Worm (Caenorhabditis elegans) whole organism, L2 larva: ENCODE measurements around the gene Y32B12C.1.

Experiments
- aly-2 ChIP-seq: fragments of 150-350 bp; optimal IDR thresholded peaks from 2 replicates; lab custom pipeline; 2014; ENCODE audit warnings: missing biosample characterization, missing genetic modification characterization
- ama-1 ChIP-seq: fragments of 150-350 bp; optimal IDR thresholded peaks from 2 replicates; lab custom pipeline; 2018; ENCODE audit warnings: inconsistent platforms
- ceh-82 ChIP-seq: fragments of 150-350 bp; optimal IDR thresholded peaks from 2 replicates; lab custom pipeline; 2014; ENCODE audit warnings: missing biosample characterization, missing genetic modification characterization
- lin-13 ChIP-seq: fragments of 150-350 bp; optimal IDR thresholded peaks from 2 replicates; lab custom pipeline; 2014; ENCODE audit warnings: missing biosample characterization, missing genetic modification reagents, missing genetic modification characterization
- sem-4 ChIP-seq: fragments of 150-350 bp; optimal IDR thresholded peaks from 2 replicates; lab custom pipeline; 2014; ENCODE audit warnings: missing biosample characterization, missing genetic modification reagents, missing genetic modification characterization
- ztf-4 ChIP-seq: fragments of 150-350 bp; optimal IDR thresholded peaks from 2 replicates; lab custom pipeline; 2014; ENCODE audit warnings: missing biosample characterization, missing genetic modification characterization

DNA sequence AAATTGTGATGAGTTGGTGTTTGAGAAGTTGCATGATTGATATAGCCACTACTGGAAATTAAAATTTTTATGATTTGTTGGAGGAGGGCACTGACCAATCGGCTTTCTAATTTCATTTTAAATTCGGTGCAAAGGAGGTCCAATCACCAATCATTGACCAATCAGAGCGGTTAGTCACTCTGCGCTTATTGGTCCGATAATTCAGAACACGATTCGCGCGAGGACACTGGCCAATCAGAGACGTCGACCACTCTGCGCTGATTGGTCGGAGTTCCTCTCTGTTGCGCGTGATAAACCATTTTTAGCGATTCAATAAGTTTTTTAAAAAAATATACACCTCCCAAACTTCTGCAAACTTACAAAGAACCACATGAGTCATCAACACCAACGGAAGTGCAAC is 6.6 kb upstream of the Y32B12C.1 start:
- TF ChIP-seq ztf-4 (tag; lab: Kevin White, UChicago) (no peak), aly-2 (tag; lab: Kevin White, UChicago) (no peak), ama-1 (no peak), ceh-82 (tag; lab: Kevin White, UChicago) (no peak), sem-4 (tag; lab: Kevin White, UChicago) (no peak), lin-13 (no peak)
